Worm (Caenorhabditis elegans): ENCODE measurements around the gene irld-36.
A peak's percentile ranks its signal among the peaks of the same experiment; 100 is the strongest.
"Not testable (repeated sequence)": the region's sequence is repeated elsewhere in the genome, so short reads cannot be mapped to it uniquely, and the experiment has no call there.

irld-36 gene

DNA sequence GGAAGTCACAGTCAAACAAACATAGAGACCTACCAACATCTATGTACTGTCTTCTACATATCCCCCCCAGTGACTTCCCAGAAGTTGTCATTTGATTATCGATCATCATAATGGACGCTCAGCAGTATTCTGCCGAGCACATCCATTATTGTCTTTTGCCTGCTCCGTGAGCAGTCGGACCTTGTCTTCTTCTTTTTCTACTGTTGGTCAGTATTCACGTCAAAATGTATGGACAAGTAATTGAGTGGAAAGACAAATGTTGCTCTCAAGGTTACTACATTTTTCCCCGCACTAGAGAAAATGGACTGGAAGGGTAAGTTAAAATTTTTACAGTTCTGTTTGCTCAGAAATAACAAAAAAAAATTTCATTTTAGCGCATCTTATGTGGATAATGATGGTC lies 24.3 kb upstream of the irld-36 start, which contains the start of gene btb-12:
TSS of gene btb-12 (plus strand) at position 301 of the 400 bp plus-strand sequence.
- no peak for TF ChIP-seq sptf-1 (tag; optimal IDR thresholded peaks at IDR 0.05)
- no peak for TF ChIP-seq nhr-47 (tag; optimal IDR thresholded peaks at IDR 0.05)
- no peak for TF ChIP-seq swsn-7 (tag; optimal IDR thresholded peaks at IDR 0.05)
- no peak for TF ChIP-seq zip-4 (GFP tag; optimal IDR thresholded peaks at IDR 0.05)

DNA sequence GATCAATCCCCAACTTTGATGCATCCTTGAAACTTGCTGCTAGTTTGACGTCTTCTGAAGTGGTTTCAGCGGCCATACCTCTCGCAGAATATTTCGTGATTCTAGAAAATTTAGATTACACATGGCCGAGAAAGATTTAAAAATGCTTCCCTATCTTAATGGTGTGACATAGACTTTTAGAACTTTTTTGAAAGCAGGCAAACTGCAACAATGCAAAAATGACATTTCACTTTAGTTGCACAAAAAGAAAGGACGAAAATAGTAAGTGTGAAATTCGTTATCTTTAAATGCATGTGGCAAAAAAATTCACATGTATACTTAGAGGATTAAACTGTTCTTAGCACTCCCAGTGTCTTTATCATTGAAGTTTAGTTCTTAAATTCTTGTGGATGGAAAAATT lies 22.0 kb upstream of the irld-36 start, which contains the start of gene ZC204.12:
TSS of gene ZC204.12 (minus strand) at position 101 of the 400 bp plus-strand sequence.
- TF ChIP-seq unc-62 (GFP tag; optimal IDR thresholded peaks at IDR 0.05) (no peak), nhr-20 (tag; optimal IDR thresholded peaks at IDR 0.05) (no peak), nhr-90 (tag; optimal IDR thresholded peaks at IDR 0.05; ENCODE audit: poor library complexity) (no peak), blmp-1 (tag; optimal IDR thresholded peaks at IDR 0.05) (no peak), egl-27 (tag; optimal IDR thresholded peaks at IDR 0.05) (no peak), alr-1 (tag; optimal IDR thresholded peaks at IDR 0.05; ENCODE audit: borderline replicate concordance) (no peak), unc-130 (tag; optimal IDR thresholded peaks at IDR 0.05) (no peak), C04F5.9 (tag; optimal IDR thresholded peaks at IDR 0.05) (no peak), ceh-88 (GFP tag; IDR thresholded peaks at IDR 0.05) (no peak), tbx-2 (tag; optimal IDR thresholded peaks at IDR 0.05) (no peak), C34B4.2 (tag; optimal IDR thresholded peaks at IDR 0.05) (no peak), skn-1 (tag; optimal IDR thresholded peaks at IDR 0.05) (no peak), nhr-76 (tag; optimal IDR thresholded peaks at IDR 0.05) (no peak), dpl-1 (GFP tag; optimal IDR thresholded peaks at IDR 0.05) (no peak), ztf-4 (tag; optimal IDR thresholded peaks at IDR 0.05) (no peak), pag-3 (tag; optimal IDR thresholded peaks at IDR 0.05; ENCODE audit: borderline replicate concordance, insufficient read depth) (no peak), lin-35 (GFP tag; optimal IDR thresholded peaks at IDR 0.05) (no peak)

DNA sequence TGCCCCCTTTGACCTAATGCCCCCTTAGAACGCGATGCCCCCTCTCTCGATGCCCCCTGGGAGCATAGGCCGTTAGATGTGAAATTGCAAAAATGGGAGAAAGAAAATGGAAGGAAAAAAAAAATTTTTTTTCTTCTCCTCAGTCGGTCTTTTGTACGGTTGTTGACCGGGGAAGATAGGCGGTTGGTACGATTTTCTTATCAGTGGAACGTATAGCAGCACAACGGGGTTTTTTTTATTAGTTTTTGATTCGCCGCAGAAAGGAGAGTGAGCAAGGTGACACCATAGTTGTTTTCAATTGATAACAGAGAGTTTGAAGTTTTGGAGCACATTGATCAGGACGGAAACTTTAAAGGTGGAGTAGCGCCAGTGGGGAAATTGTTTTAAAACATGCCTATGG lies 19.5 kb upstream of the irld-36 start:
- TF ChIP-seq elt-2 (tag; optimal IDR thresholded peaks at IDR 0.05), result peak; percentile 74

DNA sequence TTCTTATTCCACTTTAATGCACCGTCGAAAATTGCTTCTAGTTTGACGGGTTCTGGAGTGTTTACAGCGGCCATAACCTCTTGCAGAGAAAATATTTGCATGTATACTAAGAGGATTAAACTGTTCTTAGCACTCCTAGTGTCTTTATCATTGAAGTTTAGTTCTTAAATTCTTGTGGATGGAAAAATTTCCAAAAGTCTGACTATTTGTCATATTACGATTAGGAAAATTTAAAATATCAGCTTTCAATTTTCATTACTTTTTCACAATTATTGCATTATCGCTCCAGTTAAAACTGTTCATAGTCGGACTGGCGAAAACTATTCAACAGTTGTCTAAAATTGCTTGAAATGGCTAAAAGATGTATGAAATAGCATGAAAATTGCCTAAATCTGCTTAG lies 18.3 kb upstream of the irld-36 start, which contains the start of gene ZC204.13:
TSS of gene ZC204.13 (minus strand) at position 101 of the 400 bp plus-strand sequence.
- not testable (repeated sequence) for TF ChIP-seq ceh-82, aly-2, egl-13 (tag; optimal IDR thresholded peaks at IDR 0.05)

DNA sequence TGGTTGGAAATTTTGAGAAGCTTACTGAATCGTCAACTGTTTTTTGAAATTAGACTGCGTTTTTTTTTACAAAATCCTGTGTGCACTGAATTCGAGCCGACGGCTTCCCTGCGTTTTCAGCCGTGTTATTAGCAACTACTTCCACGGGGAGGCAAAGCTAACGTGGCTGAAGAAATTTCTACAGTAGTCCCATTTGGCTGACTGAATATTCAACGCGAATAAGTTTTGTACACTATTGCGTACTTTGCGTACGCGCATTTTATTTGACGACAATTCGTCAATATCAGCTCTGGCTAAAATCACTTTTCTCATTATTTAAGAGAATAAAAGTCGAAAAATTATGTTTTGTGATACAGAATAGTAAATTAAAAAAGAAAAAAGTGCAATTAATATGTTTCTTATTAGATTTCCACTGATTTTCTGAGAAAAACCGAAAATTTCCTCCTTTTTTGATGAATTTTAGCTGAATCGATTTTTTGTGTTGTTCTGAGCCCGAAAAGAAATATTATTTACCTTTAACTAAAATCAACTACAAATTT lies 17.8 kb upstream of the irld-36 start:
- TF ChIP-seq ceh-88 (GFP tag; IDR thresholded peaks at IDR 0.05) (peak; percentile 54), lsy-2 (tag; optimal IDR thresholded peaks at IDR 0.05) (peak in 1 of 2 experiments; percentile 55), efl-1 (optimal IDR thresholded peaks at IDR 0.05) (peak in 1 of 2 experiments; percentile 9), nhr-19 (GFP tag; conservative IDR thresholded peaks at IDR 0.05) (peak; percentile 41)
- not testable (repeated sequence) for TF ChIP-seq efl-1 (GFP tag; optimal IDR thresholded peaks at IDR 0.05 in 1 of 2)

DNA sequence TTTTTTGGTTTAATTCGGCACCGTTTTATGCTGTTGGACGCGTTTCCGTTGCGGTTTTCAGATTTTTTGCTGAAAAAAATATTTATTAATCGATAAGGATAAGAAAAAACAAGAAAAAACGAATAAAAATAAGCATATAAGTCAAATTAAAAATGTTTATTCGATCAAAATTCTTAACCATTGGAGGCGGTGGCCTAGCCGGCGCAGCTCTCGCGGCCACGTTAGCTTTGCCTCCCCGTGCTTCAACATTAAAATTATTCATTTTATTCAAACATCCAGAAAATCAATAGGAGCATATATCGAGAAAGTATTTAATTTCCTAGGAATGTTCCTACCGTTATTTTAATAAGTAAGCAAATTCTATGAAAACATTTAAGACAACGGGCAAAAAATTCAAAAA lies 16.3 kb upstream of the irld-36 start, which contains the start of gene ZC204.14:
TSS of gene ZC204.14 (minus strand) at position 69 of the 400 bp plus-strand sequence.
- TF ChIP-seq blmp-1 (tag; optimal IDR thresholded peaks at IDR 0.05), result no peak
- TF ChIP-seq lsy-2 (tag; optimal IDR thresholded peaks at IDR 0.05), result peak in 1 of 2 experiments; percentile 46

DNA sequence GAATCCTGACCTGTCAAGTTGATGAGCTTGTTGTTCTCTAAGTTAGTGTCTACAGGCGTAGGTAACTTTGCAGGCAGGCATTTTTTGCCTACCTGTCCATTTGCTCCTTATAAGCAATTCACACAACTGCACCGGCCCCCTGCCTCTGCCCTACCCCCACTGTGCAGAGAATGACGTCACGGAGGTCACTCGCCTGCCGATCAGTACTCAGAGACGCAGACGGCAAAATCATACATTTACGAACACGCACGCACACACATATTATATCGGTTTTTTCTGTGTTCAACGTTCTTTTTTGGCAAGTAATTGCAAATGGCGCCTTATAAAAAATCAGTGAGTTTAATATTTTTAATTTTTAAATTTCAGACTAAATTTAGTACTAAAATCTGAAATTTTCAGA lies 15.7 kb upstream of the irld-36 start, which contains the start of gene duxl-1:
TSS of gene duxl-1 (plus strand) at position 184 of the 400 bp plus-strand sequence.
- peak; percentile 7 for TF ChIP-seq nhr-85 (tag)
- peak in 2 of 3 experiments; percentile 7 to 15 for TF ChIP-seq dpl-1 (GFP tag; optimal IDR thresholded peaks at IDR 0.05)
- peak in 1 of 2 experiments; percentile 37 for TF ChIP-seq efl-1 (optimal IDR thresholded peaks at IDR 0.05)
- peak in 1 of 2 experiments; percentile 2 for TF ChIP-seq efl-1 (GFP tag; optimal IDR thresholded peaks at IDR 0.05 in 1 of 2)
- TF ChIP-seq nhr-20 (tag; optimal IDR thresholded peaks at IDR 0.05), result peak; percentile 13
- TF ChIP-seq lin-14 (GFP tag; optimal IDR thresholded peaks at IDR 0.05), result peak; percentile 63
- TF ChIP-seq sup-37 (GFP tag; optimal IDR thresholded peaks at IDR 0.05), result no peak
- peak; percentile 21 for TF ChIP-seq nhr-90 (tag; optimal IDR thresholded peaks at IDR 0.05; ENCODE audit: poor library complexity)
- TF ChIP-seq rnt-1 (tag; optimal IDR thresholded peaks at IDR 0.05), result peak; percentile 24
- peak in 1 of 2 experiments; percentile 44 for TF ChIP-seq lin-35 (GFP tag; optimal IDR thresholded peaks at IDR 0.05)
- no peak for TF ChIP-seq unc-130 (tag; optimal IDR thresholded peaks at IDR 0.05)
- peak in 1 of 2 experiments; percentile 38 for TF ChIP-seq lsy-2 (tag; optimal IDR thresholded peaks at IDR 0.05)
- TF ChIP-seq nhr-11 (tag; optimal IDR thresholded peaks at IDR 0.05), result no peak
- TF ChIP-seq dsc-1 (tag; optimal IDR thresholded peaks at IDR 0.05), result no peak
- TF ChIP-seq nhr-77 (tag; optimal IDR thresholded peaks at IDR 0.05), result no peak
- TF ChIP-seq mdl-1 (tag; optimal IDR thresholded peaks at IDR 0.05), result peak in 1 of 2 experiments; percentile 12
- peak; percentile 18 for TF ChIP-seq mep-1 (tag; optimal IDR thresholded peaks at IDR 0.05)
- TF ChIP-seq elt-2 (tag; optimal IDR thresholded peaks at IDR 0.05), result peak; percentile 3
- TF ChIP-seq lin-39 (tag; optimal IDR thresholded peaks at IDR 0.05), result no peak

Data from whole organism, L1 larva.